Fruit fly (Drosophila melanogaster) Kc167 (cell line): ENCODE results near the gene CG15731.

Source experiments
- h ChIP-seq: fragments of >200 bp; optimal IDR thresholded peaks from 3 replicates; lab custom pipeline; 2018; ENCODE audit warnings: missing external identifiers
- ttk ChIP-seq: sonication (Bioruptor generic); optimal IDR thresholded peaks from 2 replicates; lab custom pipeline; 2017; ENCODE audit warnings: missing external identifiers

DNA sequence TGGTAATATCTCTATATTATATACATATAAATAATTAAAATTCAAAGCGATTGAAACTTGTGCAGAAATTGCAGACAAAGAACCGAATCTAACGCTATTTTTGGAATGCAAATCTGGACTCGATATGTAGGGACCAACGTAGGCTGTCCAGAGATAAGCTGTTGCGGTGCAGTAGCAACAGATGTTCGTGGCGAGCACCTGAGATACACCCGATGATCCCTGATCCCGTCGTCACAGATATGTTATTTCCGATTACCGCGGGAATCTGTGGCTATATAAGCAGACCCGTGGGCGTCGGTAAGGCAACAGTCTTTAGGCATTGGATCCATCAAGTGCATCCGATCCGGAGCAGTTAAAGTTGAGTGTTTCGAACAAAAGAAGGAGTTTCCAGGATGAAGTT lies 32.4 kb upstream of the CG15731 start, which contains the start of gene Lsp1alpha:
- TF ChIP-seq ttk (lab: Kevin White, UChicago): no peak
- TF ChIP-seq h: no peak
